Fruit fly (Drosophila melanogaster) whole organism, prepupa: Measurements from ENCODE around the gene CG14453.
"Not testable (repeated sequence)": the region's sequence is repeated elsewhere in the genome, so short reads cannot be mapped to it uniquely, and the experiment has no call there.

Experiments
- Blimp-1 ChIP-seq: fragments of 200-800 bp; sonication (Bioruptor generic); optimal IDR thresholded peaks from 3 replicates; lab custom pipeline; 2017; ENCODE audit warnings: missing biosample characterization, missing genetic modification characterization, mild to moderate bottlenecking, moderate library complexity, missing genetic modification reagents
- CG11294 ChIP-seq: fragments of 200-800 bp; sonication (Bioruptor generic); IDR thresholded peaks from 2 replicates; pipeline ENCODE4 v1.3.6; 2022; ENCODE audit warnings: missing biosample characterization, missing genetic modification characterization
- CG11762 ChIP-seq: fragments of 200-800 bp; sonication (Bioruptor generic); optimal IDR thresholded peaks from 3 replicates; lab custom pipeline; 2016; ENCODE audit warnings: missing biosample characterization, missing genetic modification characterization; ENCODE audit not compliant: insufficient read depth
- CG15336 ChIP-seq: fragments of 200-800 bp; sonication (Bioruptor generic); IDR thresholded peaks from 2 replicates; pipeline ENCODE4 v1.3.6; 2022; ENCODE audit warnings: missing biosample characterization, missing genetic modification characterization
- CG31627 ChIP-seq: fragments of 200-800 bp; sonication (Bioruptor generic); optimal IDR thresholded peaks from 3 replicates; lab custom pipeline; 2016; ENCODE audit warnings: missing biosample characterization, missing genetic modification characterization
- CG32006 ChIP-seq: fragments of 200-800 bp; sonication (Bioruptor generic); optimal IDR thresholded peaks from 3 replicates; lab custom pipeline; 2017; ENCODE audit warnings: missing biosample characterization, mild to moderate bottlenecking, missing genetic modification characterization
- CG3919 ChIP-seq: fragments of 200-800 bp; sonication (Bioruptor generic); optimal IDR thresholded peaks from 3 replicates; lab custom pipeline; 2016; ENCODE audit warnings: missing biosample characterization, missing genetic modification characterization
- CG4318 ChIP-seq: fragments of 200-800 bp; sonication (Bioruptor generic); optimal IDR thresholded peaks from 3 replicates; lab custom pipeline; 2017; ENCODE audit warnings: missing biosample characterization, mild to moderate bottlenecking, missing genetic modification characterization
- CG6276 ChIP-seq: fragments of 200-800 bp; sonication (Bioruptor generic); optimal IDR thresholded peaks from 2 replicates; lab custom pipeline; 2017; ENCODE audit warnings: missing biosample characterization, mild to moderate bottlenecking, missing genetic modification characterization
- CG6854 ChIP-seq: fragments of 200-800 bp; sonication (Bioruptor generic); optimal IDR thresholded peaks from 2 replicates; lab custom pipeline; 2017; ENCODE audit warnings: missing biosample characterization, mild to moderate bottlenecking, missing genetic modification characterization
- CG7368 ChIP-seq: fragments of 200-800 bp; sonication (Bioruptor generic); optimal IDR thresholded peaks from 3 replicates; lab custom pipeline; 2016; ENCODE audit warnings: missing biosample characterization, missing genetic modification characterization
- CG8119 ChIP-seq: fragments of 200-800 bp; sonication (Bioruptor generic); IDR thresholded peaks from 3 replicates; pipeline ENCODE4 v1.3.6; 2022; ENCODE audit warnings: missing biosample characterization, missing genetic modification characterization
- CG8319 ChIP-seq: fragments of 200-800 bp; sonication (Bioruptor generic); optimal IDR thresholded peaks from 3 replicates; lab custom pipeline; 2016; ENCODE audit warnings: missing biosample characterization, missing genetic modification characterization
- Eip78C ChIP-seq: fragments of 200-800 bp; sonication (Bioruptor generic); peaks from one replicate; lab custom pipeline; 2016; ENCODE audit warnings: missing biosample characterization, missing genetic modification characterization
- Ets21C ChIP-seq: fragments of 200-800 bp; sonication (Bioruptor generic); optimal IDR thresholded peaks from 3 replicates; lab custom pipeline; 2016; ENCODE audit warnings: missing biosample characterization, missing genetic modification characterization
- Ets96B ChIP-seq: fragments of 200-800 bp; optimal IDR thresholded peaks from 2 replicates; lab custom pipeline; 2019; ENCODE audit warnings: missing biosample characterization, mild to moderate bottlenecking, missing genetic modification characterization, moderate library complexity
- Hr38 ChIP-seq: sonication (Bioruptor generic); optimal IDR thresholded peaks from 2 replicates; lab custom pipeline; 2016; ENCODE audit warnings: missing biosample characterization, missing genetic modification characterization
- Hr4 ChIP-seq: fragments of 200-800 bp; sonication (Bioruptor generic); optimal IDR thresholded peaks from 3 replicates; lab custom pipeline; 2016; ENCODE audit warnings: missing biosample characterization, missing genetic modification characterization
- OdsH ChIP-seq: fragments of 200-800 bp; sonication (Bioruptor generic); optimal IDR thresholded peaks from 3 replicates; lab custom pipeline; 2016; ENCODE audit warnings: missing biosample characterization, missing genetic modification characterization
- Smox ChIP-seq: fragments of 200-800 bp; sonication (Bioruptor generic); optimal IDR thresholded peaks from 3 replicates; lab custom pipeline; 2016; ENCODE audit warnings: missing biosample characterization, missing genetic modification characterization
- achi ChIP-seq: fragments of 200-800 bp; sonication (Bioruptor generic); optimal IDR thresholded peaks from 3 replicates; lab custom pipeline; 2016; ENCODE audit warnings: missing biosample characterization, missing genetic modification characterization
- cyc ChIP-seq: fragments of 200-800 bp; sonication (Bioruptor generic); optimal IDR thresholded peaks from 3 replicates; lab custom pipeline; 2016; ENCODE audit warnings: missing biosample characterization, missing genetic modification characterization
- eg ChIP-seq: fragments of 200-800 bp; sonication (Bioruptor generic); IDR thresholded peaks from 3 replicates; pipeline ENCODE4 v1.3.6; 2022; ENCODE audit warnings: missing biosample characterization, missing genetic modification characterization
- esn ChIP-seq: fragments of 200-800 bp; sonication (Bioruptor generic); optimal IDR thresholded peaks from 2 replicates; lab custom pipeline; 2016; ENCODE audit warnings: missing biosample characterization, mild to moderate bottlenecking, missing genetic modification characterization, moderate library complexity
- fd59A ChIP-seq: fragments of 200-800 bp; sonication (Bioruptor generic); optimal IDR thresholded peaks from 2 replicates; lab custom pipeline; 2017; ENCODE audit warnings: missing biosample characterization, mild to moderate bottlenecking, missing genetic modification characterization, missing genetic modification reagents
- fkh ChIP-seq: fragments of 200-800 bp; sonication (Bioruptor generic); optimal IDR thresholded peaks from 3 replicates; lab custom pipeline; 2017; ENCODE audit warnings: missing biosample characterization, mild to moderate bottlenecking, missing genetic modification characterization, moderate library complexity
- lz ChIP-seq: fragments of 200-800 bp; sonication (Bioruptor generic); optimal IDR thresholded peaks from 3 replicates; lab custom pipeline; 2016; ENCODE audit warnings: missing biosample characterization, missing genetic modification characterization
- net ChIP-seq: fragments of 200-800 bp; sonication (Bioruptor generic); optimal IDR thresholded peaks from 3 replicates; lab custom pipeline; 2016; ENCODE audit warnings: missing biosample characterization, missing genetic modification characterization
- pdm3 ChIP-seq: fragments of 200-800 bp; sonication (Bioruptor generic); optimal IDR thresholded peaks from 3 replicates; lab custom pipeline; 2016; ENCODE audit warnings: missing biosample characterization, missing genetic modification characterization
- svp ChIP-seq: fragments of 200-800 bp; sonication (Bioruptor generic); peaks from one replicate; lab custom pipeline; 2016; ENCODE audit warnings: missing biosample characterization, missing genetic modification characterization
- vri ChIP-seq: fragments of 200-800 bp; sonication (Bioruptor generic); optimal IDR thresholded peaks from 3 replicates; lab custom pipeline; 2016; ENCODE audit warnings: missing biosample characterization, mild to moderate bottlenecking, missing genetic modification characterization

CG14453 gene

dm6 chr3L:22692428-22692827 lies 1.5 kb upstream of the CG14453 start, which contains the start of gene CG14454:
Gene CG14454, minus strand, starts transcription at chr3L:22692528.
- not testable (repeated sequence) for TF ChIP-seq Ets96B; lz (GFP tag; lab: Kevin White, UChicago); esn (GFP tag; lab: Kevin White, UChicago)

- TF ChIP-seq achi (GFP tag; lab: Kevin White, UChicago), result no peak
- TF ChIP-seq Smox (GFP tag; lab: Kevin White, UChicago), result no peak
- TF ChIP-seq CG8319, result no peak
- no peak for TF ChIP-seq CG31627 (GFP tag; lab: Kevin White, UChicago)
- no peak for TF ChIP-seq CG11762 (GFP tag; lab: Kevin White, UChicago)
- TF ChIP-seq vri, result no peak
- TF ChIP-seq Blimp-1, result no peak
- no peak for TF ChIP-seq CG8119 (GFP tag; lab: Robert Waterston, UW)
- no peak for TF ChIP-seq CG6276 (GFP tag; lab: Kevin White, UChicago)
These were observed 1.8 kb downstream of the CG14453 start, which contains the start of gene CG14452 for dm6 chr3L:22695653-22696052. Gene CG14452, plus strand, starts transcription at chr3L:22695953.

dm6 chr3L:22696930-22697329 lies 3.0 kb downstream of the CG14453 start, which contains the start of gene CG32453:
Gene CG32453, plus strand, starts transcription at chr3L:22697230.
- TF ChIP-seq pdm3 (GFP tag; lab: Kevin White, UChicago); Ets96B; CG4318 (GFP tag; lab: Kevin White, UChicago): not testable (repeated sequence)

dm6 chr3L:22699133-22699532 lies 5.2 kb downstream of the CG14453 start, which contains the start of gene CG45116:
Gene CG45116, plus strand, starts transcription at chr3L:22699433.
- TF ChIP-seq eg, result no peak
- no peak for TF ChIP-seq CG7368 (GFP tag; lab: Kevin White, UChicago)
- no peak for TF ChIP-seq esn (GFP tag; lab: Kevin White, UChicago)
- peak; percentile 46 for TF ChIP-seq fkh (GFP tag; lab: Kevin White, UChicago)
- TF ChIP-seq Ets21C (GFP tag; lab: Kevin White, UChicago), result no peak

dm6 chr3L:22711855-22712254 lies 18.0 kb downstream of the CG14453 start, which contains the start of gene CG11370:
Gene CG11370, plus strand, starts transcription at chr3L:22712155.
- TF ChIP-seq OdsH (GFP tag; lab: Kevin White, UChicago), result no peak
- TF ChIP-seq Smox (GFP tag; lab: Kevin White, UChicago), result no peak
- no peak for TF ChIP-seq CG7368 (GFP tag; lab: Kevin White, UChicago)
- no peak for TF ChIP-seq achi (GFP tag; lab: Kevin White, UChicago)
- TF ChIP-seq pdm3 (GFP tag; lab: Kevin White, UChicago), result no peak
- TF ChIP-seq svp (GFP tag; lab: Kevin White, UChicago), result no peak
- no peak for TF ChIP-seq cyc (GFP tag; lab: Kevin White, UChicago)
- no peak for TF ChIP-seq CG4318 (GFP tag; lab: Kevin White, UChicago)
- no peak for TF ChIP-seq CG11294 (GFP tag; lab: Robert Waterston, UW)
- TF ChIP-seq net, result no peak
- no peak for TF ChIP-seq fd59A (GFP tag; lab: Kevin White, UChicago)
- no peak for TF ChIP-seq Hr38 (GFP tag; lab: Kevin White, UChicago)
- TF ChIP-seq esn (GFP tag; lab: Kevin White, UChicago), result no peak
- TF ChIP-seq vri, result no peak
- TF ChIP-seq CG32006 (GFP tag; lab: Kevin White, UChicago), result no peak
- TF ChIP-seq CG6854 (GFP tag; lab: Kevin White, UChicago), result no peak
- no peak for TF ChIP-seq Hr4 (GFP tag; lab: Kevin White, UChicago)
- no peak for TF ChIP-seq CG15336 (GFP tag; lab: Robert Waterston, UW)
- TF ChIP-seq lz (GFP tag; lab: Kevin White, UChicago), result no peak
- no peak for TF ChIP-seq CG3919

- TF ChIP-seq Eip78C (GFP tag; lab: Kevin White, UChicago), result peak; percentile 4
- no peak for TF ChIP-seq esn (GFP tag; lab: Kevin White, UChicago)
These were observed 19.7 kb downstream of the CG14453 start for dm6 chr3L:22713605-22714004.
